Fruit fly (Drosophila melanogaster) whole organism, embryonic: ENCODE results near the gene RpS25.

Experiments
- Atf-2 ChIP-seq: fragments of 200-800 bp; sonication (Bioruptor generic); optimal IDR thresholded peaks from 2 replicates; lab custom pipeline; 2016; ENCODE audit warnings: missing biosample characterization, missing genetic modification characterization
- C15 ChIP-seq: fragments of 200-800 bp; sonication (Bioruptor generic); IDR thresholded peaks from 3 replicates; pipeline ENCODE4 v1.3.6; 2022; ENCODE audit warnings: missing biosample characterization, missing genetic modification characterization
- CG10654 ChIP-seq: fragments of 200-800 bp; sonication (Bioruptor generic); optimal IDR thresholded peaks from 2 replicates; lab custom pipeline; 2016; ENCODE audit warnings: missing biosample characterization, missing genetic modification characterization
- CG11560 ChIP-seq: fragments of 200-800 bp; sonication (Bioruptor generic); IDR thresholded peaks from 3 replicates; pipeline ENCODE4 v1.3.6; 2022; ENCODE audit warnings: missing biosample characterization, missing genetic modification characterization
- CG12155 ChIP-seq: fragments of 200-800 bp; sonication (Bioruptor generic); optimal IDR thresholded peaks from 3 replicates; lab custom pipeline; 2016; ENCODE audit warnings: missing biosample characterization, missing genetic modification characterization
- CG12299 ChIP-seq: fragments of 200-800 bp; sonication (Bioruptor generic); optimal IDR thresholded peaks from 2 replicates; lab custom pipeline; 2018; ENCODE audit warnings: missing biosample characterization, mild to moderate bottlenecking, missing genetic modification characterization
- CG14441 ChIP-seq: fragments of 200-800 bp; sonication (Bioruptor generic); IDR thresholded peaks from 2 replicates; pipeline ENCODE4 v1.3.6; 2022; ENCODE audit warnings: missing biosample characterization, missing genetic modification characterization
- CG14860 ChIP-seq: fragments of 200-800 bp; sonication (Bioruptor generic); IDR thresholded peaks from 3 replicates; pipeline ENCODE4 v1.3.6; 2022; ENCODE audit warnings: missing biosample characterization, missing genetic modification characterization; ENCODE audit not compliant: partially characterized antibody
- CG1529 ChIP-seq: fragments of 200-800 bp; sonication (Bioruptor generic); optimal IDR thresholded peaks from 3 replicates; lab custom pipeline; 2018; ENCODE audit warnings: missing biosample characterization, missing genetic modification characterization
- CG17186 ChIP-seq: fragments of 200-800 bp; sonication (Bioruptor generic); optimal IDR thresholded peaks from 3 replicates; lab custom pipeline; 2017; ENCODE audit warnings: missing biosample characterization, missing genetic modification reagents, missing genetic modification characterization
- CG17912 ChIP-seq: fragments of 200-800 bp; sonication (Bioruptor generic); optimal IDR thresholded peaks from 2 replicates; lab custom pipeline; 2018; ENCODE audit warnings: missing biosample characterization, mild to moderate bottlenecking, missing genetic modification characterization
- CG3065 ChIP-seq: fragments of 200-800 bp; sonication (Bioruptor generic); optimal IDR thresholded peaks from 2 replicates; lab custom pipeline; 2016; ENCODE audit warnings: missing biosample characterization, missing genetic modification characterization
- CG31224 ChIP-seq: fragments of 200-800 bp; sonication (Bioruptor generic); IDR thresholded peaks from 2 replicates; pipeline ENCODE4 v1.3.6; 2022; ENCODE audit warnings: missing biosample characterization, missing genetic modification characterization
- CG31441 ChIP-seq: fragments of 200-800 bp; sonication (Bioruptor generic); IDR thresholded peaks from 2 replicates; pipeline ENCODE4 v1.3.6; 2022; ENCODE audit warnings: missing biosample characterization, missing genetic modification characterization
- CG3281 ChIP-seq: fragments of 200-800 bp; sonication (Bioruptor generic); optimal IDR thresholded peaks from 3 replicates; lab custom pipeline; 2017; ENCODE audit warnings: missing biosample characterization, mild to moderate bottlenecking, missing genetic modification characterization
- CG33557 ChIP-seq: fragments of 200-800 bp; sonication (Bioruptor generic); optimal IDR thresholded peaks from 2 replicates; lab custom pipeline; 2019; ENCODE audit warnings: missing biosample characterization, mild to moderate bottlenecking, missing genetic modification characterization, moderate library complexity
- CG3847 ChIP-seq: fragments of 200-800 bp; sonication (Bioruptor generic); IDR thresholded peaks from 2 replicates; pipeline ENCODE4 v1.3.6; 2022; ENCODE audit warnings: missing biosample characterization, missing genetic modification characterization
- CG6765 ChIP-seq: fragments of 200-800 bp; sonication (Bioruptor generic); optimal IDR thresholded peaks from 3 replicates; lab custom pipeline; 2017; ENCODE audit warnings: missing biosample characterization, mild to moderate bottlenecking, missing genetic modification characterization
- CG6854 ChIP-seq: fragments of 200-800 bp; sonication (Bioruptor generic); optimal IDR thresholded peaks from 3 replicates; lab custom pipeline; 2017; ENCODE audit warnings: missing biosample characterization, mild to moderate bottlenecking, missing genetic modification characterization
- CG8281 ChIP-seq: fragments of 200-800 bp; sonication (Bioruptor generic); optimal IDR thresholded peaks from 2 replicates; lab custom pipeline; 2018; ENCODE audit warnings: missing biosample characterization, mild to moderate bottlenecking, missing genetic modification characterization, moderate library complexity
- D ChIP-seq, 2 experiments: fragments of 200-800 bp in 1 of 2; fragments of >200 bp in 1 of 2; sonication (Bioruptor generic) in 1 of 2; optimal IDR thresholded peaks; 2 replicates in 1 of 2; 3 replicates in 1 of 2; lab custom pipeline; 2017; ENCODE audit warnings: mild to moderate bottlenecking in 1 of 2, missing biosample characterization in 1 of 2, missing genetic modification characterization in 1 of 2, missing genetic modification reagents in 1 of 2
- Dek ChIP-seq: fragments of 200-800 bp; sonication (Bioruptor generic); optimal IDR thresholded peaks from 3 replicates; lab custom pipeline; 2019; ENCODE audit warnings: missing biosample characterization, mild to moderate bottlenecking, missing genetic modification characterization, moderate library complexity
- Doc2 ChIP-seq: fragments of 200-800 bp; sonication (Bioruptor generic); IDR thresholded peaks from 2 replicates; pipeline ENCODE4 v1.3.6; 2022; ENCODE audit warnings: missing biosample characterization, missing genetic modification characterization
- Ets97D ChIP-seq: fragments of 200-800 bp; sonication (Bioruptor generic); optimal IDR thresholded peaks from 3 replicates; lab custom pipeline; 2016; ENCODE audit warnings: missing biosample characterization, missing genetic modification characterization
- Hand ChIP-seq: fragments of 200-800 bp; sonication (Bioruptor generic); optimal IDR thresholded peaks from 2 replicates; lab custom pipeline; 2017; ENCODE audit warnings: mild to moderate bottlenecking, missing biosample characterization, missing genetic modification reagents, missing genetic modification characterization
- Hmr ChIP-seq: fragments of 200-800 bp; sonication (Bioruptor generic); optimal IDR thresholded peaks from 3 replicates; lab custom pipeline; 2017; ENCODE audit warnings: mild to moderate bottlenecking, missing biosample characterization, missing genetic modification reagents, missing genetic modification characterization
- Hmx ChIP-seq: fragments of 200-800 bp; sonication (Bioruptor generic); optimal IDR thresholded peaks from 2 replicates; lab custom pipeline; 2016; ENCODE audit warnings: missing biosample characterization, missing genetic modification characterization
- Kr ChIP-seq: fragments of 200-800 bp; sonication (Bioruptor generic); optimal IDR thresholded peaks from 2 replicates; lab custom pipeline; 2017; ENCODE audit warnings: missing biosample characterization, mild to moderate bottlenecking, missing genetic modification characterization
- Lim3 ChIP-seq: fragments of 200-800 bp; sonication (Bioruptor generic); IDR thresholded peaks from 2 replicates; pipeline ENCODE4 v1.3.6; 2022; ENCODE audit warnings: missing biosample characterization, missing genetic modification characterization
- NK7.1 ChIP-seq: fragments of 200-800 bp; sonication (Bioruptor generic); optimal IDR thresholded peaks from 3 replicates; lab custom pipeline; 2016; ENCODE audit warnings: missing biosample characterization, missing genetic modification characterization
- Sox102F ChIP-seq: fragments of 200-800 bp; sonication (Bioruptor generic); optimal IDR thresholded peaks from 2 replicates; lab custom pipeline; 2018; ENCODE audit warnings: missing biosample characterization, mild to moderate bottlenecking, missing genetic modification characterization, moderate library complexity
- Spps ChIP-seq: fragments of 200-800 bp; sonication (Bioruptor generic); optimal IDR thresholded peaks from 2 replicates; lab custom pipeline; 2018; ENCODE audit warnings: missing biosample characterization, mild to moderate bottlenecking, missing genetic modification characterization
- Sry-δ ChIP-seq: fragments of 200-800 bp; sonication (Bioruptor generic); optimal IDR thresholded peaks from 2 replicates; lab custom pipeline; 2016; ENCODE audit warnings: missing biosample characterization, missing genetic modification characterization
- Xbp1 ChIP-seq: fragments of 200-800 bp; sonication (Bioruptor generic); optimal IDR thresholded peaks from 3 replicates; lab custom pipeline; 2016; ENCODE audit warnings: missing biosample characterization, mild to moderate bottlenecking, missing genetic modification characterization
- ara ChIP-seq: fragments of 200-800 bp; sonication (Bioruptor generic); IDR thresholded peaks from 2 replicates; pipeline ENCODE4 v1.3.6; 2022; ENCODE audit warnings: missing biosample characterization, missing genetic modification characterization
- bsh ChIP-seq, 2 experiments: fragments of 200-800 bp; sonication (Bioruptor generic); optimal IDR thresholded peaks; 2 replicates each; lab custom pipeline; 2017 to 2018; ENCODE audit warnings: mild to moderate bottlenecking in 2 of 2, missing biosample characterization in 2 of 2, missing genetic modification characterization in 2 of 2, moderate library complexity in 1 of 2
- crol ChIP-seq: fragments of 200-800 bp; sonication (Bioruptor generic); IDR thresholded peaks from 2 replicates; pipeline ENCODE4 v1.3.6; 2022; ENCODE audit warnings: missing biosample characterization, missing genetic modification characterization
- dpn ChIP-seq, 2 experiments: fragments of 200-800 bp; sonication (Bioruptor generic); optimal IDR thresholded peaks; 3 replicates each; lab custom pipeline; 2016; ENCODE audit warnings: missing biosample characterization in 2 of 2, missing genetic modification characterization in 2 of 2
- fu2 ChIP-seq: fragments of 200-800 bp; sonication (Bioruptor generic); optimal IDR thresholded peaks from 2 replicates; lab custom pipeline; 2016; ENCODE audit warnings: missing biosample characterization, missing genetic modification characterization
- gcm2 ChIP-seq: fragments of 200-800 bp; sonication (Bioruptor generic); optimal IDR thresholded peaks from 2 replicates; lab custom pipeline; 2016; ENCODE audit warnings: missing biosample characterization, missing genetic modification characterization
- gsb-n ChIP-seq: fragments of 200-800 bp; sonication (Bioruptor generic); optimal IDR thresholded peaks from 3 replicates; lab custom pipeline; 2018; ENCODE audit warnings: missing biosample characterization, mild to moderate bottlenecking, missing genetic modification characterization
- ham ChIP-seq: fragments of 200-800 bp; sonication (Bioruptor generic); IDR thresholded peaks from 2 replicates; pipeline ENCODE4 v1.3.6; 2022; ENCODE audit warnings: missing biosample characterization, missing genetic modification characterization
- hth ChIP-seq: fragments of >200 bp; optimal IDR thresholded peaks from 2 replicates; lab custom pipeline; 2017; ENCODE audit warnings: inconsistent platforms
- lbe ChIP-seq: fragments of 200-800 bp; sonication (Bioruptor generic); optimal IDR thresholded peaks from 2 replicates; lab custom pipeline; 2016; ENCODE audit warnings: missing biosample characterization, mild to moderate bottlenecking, missing genetic modification characterization
- lilli ChIP-seq: fragments of 200-800 bp; sonication (Bioruptor generic); optimal IDR thresholded peaks from 3 replicates; lab custom pipeline; 2016; ENCODE audit warnings: missing biosample characterization, missing genetic modification characterization
- lola ChIP-seq, 3 experiments: fragments of >200 bp in 2 of 3; fragments of 200-800 bp in 1 of 3; sonication (Bioruptor generic) in 1 of 3; optimal IDR thresholded peaks; 2 replicates each; lab custom pipeline; 2017 to 2019; ENCODE audit warnings: missing biosample characterization in 3 of 3, missing genetic modification characterization in 3 of 3, mild to moderate bottlenecking in 1 of 3, moderate library complexity in 1 of 3
- scrt ChIP-seq: fragments of 200-800 bp; sonication (Bioruptor generic); optimal IDR thresholded peaks from 2 replicates; lab custom pipeline; 2018; ENCODE audit warnings: missing biosample characterization, mild to moderate bottlenecking, missing genetic modification characterization, moderate library complexity
- stwl ChIP-seq: fragments of 200-800 bp; sonication (Bioruptor generic); optimal IDR thresholded peaks from 3 replicates; lab custom pipeline; 2018; ENCODE audit warnings: missing biosample characterization, mild to moderate bottlenecking, missing genetic modification characterization, moderate library complexity
- tna ChIP-seq: fragments of 200-800 bp; sonication (Bioruptor generic); IDR thresholded peaks from 2 replicates; pipeline ENCODE4 v1.3.6; 2022; ENCODE audit warnings: missing biosample characterization, missing genetic modification characterization; ENCODE audit not compliant: partially characterized antibody
- zf30C ChIP-seq: fragments of 200-800 bp; sonication (Bioruptor generic); optimal IDR thresholded peaks from 3 replicates; lab custom pipeline; 2018; ENCODE audit warnings: missing biosample characterization, mild to moderate bottlenecking, missing genetic modification characterization

RpS25 gene

dm6 chr3R:11226496-11226895 lies 10.4 kb upstream of the RpS25 start, which contains the start of gene CG17726 (continued):
- peak; percentile 91 for TF ChIP-seq CG3281 (GFP tag; lab: Kevin White, UChicago)
- TF ChIP-seq CG8281 (tag; lab: Kevin White, UChicago), result peak; percentile 88
- TF ChIP-seq lola (GFP tag; optimal IDR thresholded peaks at IDR 0.05; lab: Kevin White, UChicago), result peak in 1 of 3 experiments; percentile 98
- peak; percentile 92 for TF ChIP-seq C15 (GFP tag; lab: Robert Waterston, UW)
- TF ChIP-seq CG3065 (GFP tag; lab: Kevin White, UChicago), result peak; percentile 93
- peak; percentile 98 for TF ChIP-seq CG31441 (GFP tag; lab: Robert Waterston, UW)
- TF ChIP-seq lilli (GFP tag; lab: Kevin White, UChicago), result peak; percentile 96
- TF ChIP-seq CG12155 (GFP tag; lab: Kevin White, UChicago), result peak; percentile 95
- peak; percentile 82 for TF ChIP-seq fu2 (GFP tag; lab: Kevin White, UChicago)
- TF ChIP-seq NK7.1 (GFP tag; lab: Kevin White, UChicago), result peak; percentile 82
- TF ChIP-seq Atf-2 (GFP tag; lab: Kevin White, UChicago), result peak; percentile 91
- TF ChIP-seq lbe (GFP tag; lab: Kevin White, UChicago), result peak; percentile 83
- peak; percentile 89 for TF ChIP-seq Doc2
- TF ChIP-seq zf30C (GFP tag; lab: Kevin White, UChicago), result no peak
- TF ChIP-seq CG33557, result peak; percentile 97
- peak; percentile 95 for TF ChIP-seq CG31224 (GFP tag; lab: Robert Waterston, UW)
- TF ChIP-seq CG6765, result peak; percentile 89
- TF ChIP-seq Ets97D (GFP tag; lab: Kevin White, UChicago), result peak; percentile 46
- TF ChIP-seq Sry-δ (GFP tag; lab: Kevin White, UChicago), result peak; percentile 45
- TF ChIP-seq CG11560 (tag; lab: Robert Waterston, UW), result peak; percentile 88
- TF ChIP-seq dpn (GFP tag; optimal IDR thresholded peaks at IDR 0.05; lab: Kevin White, UChicago), result peak; percentile 91 to 97
- TF ChIP-seq Sox102F, result peak; percentile 99
- no peak for TF ChIP-seq Kr
- peak; percentile 93 for TF ChIP-seq CG10654 (GFP tag; lab: Kevin White, UChicago)
- peak; percentile 66 for TF ChIP-seq CG17186
- peak; percentile 87 for TF ChIP-seq CG17912 (GFP tag; lab: Kevin White, UChicago)
- TF ChIP-seq CG14860 (GFP tag; lab: Robert Waterston, UW), result no peak
- TF ChIP-seq Spps, result peak; percentile 96
- TF ChIP-seq CG12299 (tag; lab: Kevin White, UChicago), result peak; percentile 98
- peak; percentile 97 for TF ChIP-seq CG3847 (GFP tag; lab: Robert Waterston, UW)
- peak; percentile 98 for TF ChIP-seq ara (GFP tag; lab: Robert Waterston, UW)
- TF ChIP-seq CG6854 (GFP tag; lab: Kevin White, UChicago), result peak; percentile 89
- TF ChIP-seq CG1529, result peak; percentile 92
- no peak for TF ChIP-seq Hmr
- TF ChIP-seq gsb-n (tag; lab: Kevin White, UChicago), result peak; percentile 99
- peak; percentile 84 for TF ChIP-seq Hmx (GFP tag; lab: Kevin White, UChicago)
- TF ChIP-seq gcm2, result peak; percentile 69
- TF ChIP-seq Xbp1 (GFP tag; lab: Kevin White, UChicago), result peak; percentile 98
- peak; percentile 80 for TF ChIP-seq stwl (tag; lab: Kevin White, UChicago)
- no peak for TF ChIP-seq hth (lab: Kevin White, UChicago)
- TF ChIP-seq tna (GFP tag; lab: Robert Waterston, UW), result no peak
- peak; percentile 97 for TF ChIP-seq CG14441
- peak; percentile 62 to 99 for TF ChIP-seq bsh (GFP tag; optimal IDR thresholded peaks at IDR 0.05; lab: Kevin White, UChicago)
- peak; percentile 97 for TF ChIP-seq Dek (tag; lab: Kevin White, UChicago)
- peak; percentile 74 for TF ChIP-seq crol
- peak; percentile 92 for TF ChIP-seq Lim3
- TF ChIP-seq D (optimal IDR thresholded peaks at IDR 0.05; lab: Kevin White, UChicago), result no peak
- peak; percentile 89 for TF ChIP-seq D (GFP tag; optimal IDR thresholded peaks at IDR 0.05; lab: Kevin White, UChicago)
- TF ChIP-seq Hand, result peak; percentile 92
- TF ChIP-seq scrt (GFP tag; lab: Kevin White, UChicago), result no peak
- peak; percentile 88; the same call in 1 of the 2 replicates for TF ChIP-seq ham (GFP tag; lab: Robert Waterston, UW)
